Worm (Caenorhabditis elegans) whole organism, young adult: ENCODE results near the gene Y73C8B.5.

Experiments used
- F23B12.7 ChIP-seq: sonication (generic microtip); optimal IDR thresholded peaks from 2 replicates; lab custom pipeline; 2017; ENCODE audit warnings: missing genetic modification characterization, mild to moderate bottlenecking, missing compliant biosample characterization, antibody characterized with exemption, moderate library complexity; ENCODE audit not compliant: insufficient read depth
- F33H1.4 ChIP-seq: fragments of 200-800 bp; sonication (Bioruptor generic); IDR thresholded peaks from 2 replicates; pipeline ENCODE4 v1.3.6; 2022; ENCODE audit warnings: missing genetic modification reagents, missing genetic modification characterization, missing compliant biosample characterization
- F37B4.10 ChIP-seq: fragments of 200-800 bp; sonication (Bioruptor generic); IDR thresholded peaks from 2 replicates; pipeline ENCODE4 v1.3.6; 2022; ENCODE audit warnings: missing genetic modification characterization, missing compliant biosample characterization
- K12H6.12 ChIP-seq: fragments of 200-800 bp; sonication (Bioruptor generic); optimal IDR thresholded peaks from 2 replicates; lab custom pipeline; 2018; ENCODE audit warnings: mild to moderate bottlenecking, missing genetic modification characterization, missing compliant biosample characterization
- Y67H2A.10 ChIP-seq: fragments of 200-800 bp; sonication (Bioruptor generic); conservative IDR thresholded peaks from 2 replicates; pipeline ENCODE4 v1.3.6; 2022; ENCODE audit warnings: missing genetic modification reagents, missing genetic modification characterization, missing compliant biosample characterization
- Y95B8A.8 ChIP-seq: fragments of 200-800 bp; sonication (Bioruptor generic); IDR thresholded peaks from 2 replicates; pipeline ENCODE4 v1.3.6; 2022; ENCODE audit warnings: missing genetic modification reagents, missing genetic modification characterization, missing compliant biosample characterization
- ZK185.1 ChIP-seq: sonication (generic microtip); optimal IDR thresholded peaks from 2 replicates; lab custom pipeline; 2016; ENCODE audit warnings: mild to moderate bottlenecking, missing genetic modification characterization, missing compliant biosample characterization; ENCODE audit not compliant: poor library complexity, severe bottlenecking
- aptf-3 ChIP-seq: fragments of 200-800 bp; sonication (Bioruptor generic); IDR thresholded peaks from 2 replicates; pipeline ENCODE4 v1.3.6; 2022; ENCODE audit warnings: missing genetic modification characterization, missing compliant biosample characterization
- atf-7 ChIP-seq: sonication (generic microtip); optimal IDR thresholded peaks from 2 replicates; lab custom pipeline; 2017; ENCODE audit warnings: mild to moderate bottlenecking, missing genetic modification characterization, missing compliant biosample characterization
- athp-1 ChIP-seq: sonication (generic microtip); optimal IDR thresholded peaks from 2 replicates; lab custom pipeline; 2017; ENCODE audit warnings: mild to moderate bottlenecking, missing genetic modification characterization, missing compliant biosample characterization
- cebp-2 ChIP-seq: fragments of 200-800 bp; sonication (Bioruptor generic); IDR thresholded peaks from 2 replicates; pipeline ENCODE4 v1.3.6; 2022; ENCODE audit warnings: missing genetic modification characterization, missing compliant biosample characterization
- ceh-100 ChIP-seq: fragments of 200-800 bp; sonication (Bioruptor generic); IDR thresholded peaks from 2 replicates; pipeline ENCODE4 v1.3.6; 2022; ENCODE audit warnings: missing genetic modification reagents, missing genetic modification characterization, missing compliant biosample characterization
- dpff-1 ChIP-seq: sonication (generic microtip); optimal IDR thresholded peaks from 2 replicates; lab custom pipeline; 2017; ENCODE audit warnings: mild to moderate bottlenecking, missing genetic modification characterization, missing compliant biosample characterization
- dpl-1 ChIP-seq: fragments of 150-350 bp; optimal IDR thresholded peaks from 2 replicates; lab custom pipeline; 2014; ENCODE audit warnings: missing biosample characterization, missing genetic modification reagents, missing genetic modification characterization
- efl-1 ChIP-seq: fragments of 150-350 bp; optimal IDR thresholded peaks from 2 replicates; lab custom pipeline; 2014; ENCODE audit warnings: missing biosample characterization, missing genetic modification reagents, missing genetic modification characterization
- hmg-1.2 ChIP-seq: fragments of 200-800 bp; sonication (Bioruptor generic); IDR thresholded peaks from 2 replicates; pipeline ENCODE4 v1.3.6; 2022; ENCODE audit warnings: missing genetic modification reagents, missing genetic modification characterization, missing compliant biosample characterization
- hrde-1 ChIP-seq: sonication (generic microtip); optimal IDR thresholded peaks from 2 replicates; lab custom pipeline; 2016; ENCODE audit warnings: missing genetic modification characterization, mild to moderate bottlenecking, missing compliant biosample characterization, moderate library complexity, missing genotype, missing genetic modification reagents, borderline replicate concordance
- hsf-1 ChIP-seq: fragments of 200-800 bp; sonication (Bioruptor generic); IDR thresholded peaks from 2 replicates; pipeline ENCODE4 v1.3.6; 2022; ENCODE audit warnings: missing genetic modification reagents, missing genetic modification characterization, missing compliant biosample characterization
- lag-1 ChIP-seq: fragments of 200-800 bp; sonication (Bioruptor generic); IDR thresholded peaks from 2 replicates; pipeline ENCODE4 v1.3.6; 2022; ENCODE audit warnings: missing genetic modification reagents, missing genetic modification characterization, missing compliant biosample characterization
- lin-40 ChIP-seq: sonication (generic microtip); optimal IDR thresholded peaks from 2 replicates; lab custom pipeline; 2016; ENCODE audit warnings: missing genetic modification characterization, mild to moderate bottlenecking, missing compliant biosample characterization, missing genotype, missing genetic modification reagents
- lin-54 ChIP-seq: fragments of 200-800 bp; sonication (Bioruptor generic); optimal IDR thresholded peaks from 2 replicates; lab custom pipeline; 2018; ENCODE audit warnings: mild to moderate bottlenecking, missing genetic modification characterization, missing compliant biosample characterization
- lir-1 ChIP-seq: fragments of 200-800 bp; sonication (Bioruptor generic); conservative IDR thresholded peaks from 2 replicates; pipeline ENCODE4 v1.3.6; 2022; ENCODE audit warnings: missing genetic modification reagents, missing genetic modification characterization, missing compliant biosample characterization
- mcd-1 ChIP-seq: fragments of 200-800 bp; sonication (Bioruptor generic); IDR thresholded peaks from 2 replicates; pipeline ENCODE4 v1.3.6; 2022; ENCODE audit warnings: missing genetic modification reagents, missing genetic modification characterization, missing compliant biosample characterization
- mxl-1 ChIP-seq: sonication (generic microtip); optimal IDR thresholded peaks from 2 replicates; lab custom pipeline; 2016; ENCODE audit warnings: missing genetic modification characterization, missing compliant biosample characterization
- nfyb-1 ChIP-seq: fragments of 200-800 bp; sonication (Bioruptor generic); IDR thresholded peaks from 2 replicates; pipeline ENCODE4 v1.3.6; 2022; ENCODE audit warnings: missing genetic modification reagents, missing genetic modification characterization, missing compliant biosample characterization
- nhr-80 ChIP-seq: sonication (generic microtip); optimal IDR thresholded peaks from 2 replicates; lab custom pipeline; 2016; ENCODE audit warnings: missing genetic modification characterization, missing compliant biosample characterization
- rcor-1 ChIP-seq: fragments of 200-800 bp; sonication (Bioruptor generic); IDR thresholded peaks from 2 replicates; pipeline ENCODE4 v1.3.6; 2022; ENCODE audit warnings: missing genetic modification reagents, missing genetic modification characterization, missing compliant biosample characterization
- sea-2 ChIP-seq: fragments of 200-800 bp; sonication (Bioruptor generic); IDR thresholded peaks from 2 replicates; pipeline ENCODE4 v1.3.6; 2022; ENCODE audit warnings: missing genetic modification characterization, missing compliant biosample characterization
- sptf-2 ChIP-seq: fragments of 200-800 bp; sonication (Bioruptor generic); optimal IDR thresholded peaks from 2 replicates; lab custom pipeline; 2018; ENCODE audit warnings: mild to moderate bottlenecking, missing genetic modification characterization, missing compliant biosample characterization
- unc-130 ChIP-seq: sonication (generic microtip); optimal IDR thresholded peaks from 2 replicates; lab custom pipeline; 2016; ENCODE audit warnings: missing genetic modification reagents, missing genetic modification characterization, missing compliant biosample characterization
- ztf-22 ChIP-seq: fragments of 200-800 bp; sonication (Bioruptor generic); optimal IDR thresholded peaks from 2 replicates; lab custom pipeline; 2018; ENCODE audit warnings: mild to moderate bottlenecking, missing genetic modification characterization, moderate library complexity, missing compliant biosample characterization
- ztf-26 ChIP-seq: sonication (generic microtip); optimal IDR thresholded peaks from 2 replicates; lab custom pipeline; 2017; ENCODE audit warnings: missing genetic modification characterization, missing compliant biosample characterization
- ztf-28 ChIP-seq: fragments of 200-800 bp; sonication (Bioruptor generic); IDR thresholded peaks from 2 replicates; pipeline ENCODE4 v1.3.6; 2022; ENCODE audit warnings: missing genetic modification reagents, missing genetic modification characterization, missing compliant biosample characterization
- ztf-3 ChIP-seq: fragments of 200-800 bp; sonication (Bioruptor generic); optimal IDR thresholded peaks from 2 replicates; lab custom pipeline; 2018; ENCODE audit warnings: mild to moderate bottlenecking, missing genetic modification characterization, missing compliant biosample characterization

The Y73C8B.5 gene

DNA sequence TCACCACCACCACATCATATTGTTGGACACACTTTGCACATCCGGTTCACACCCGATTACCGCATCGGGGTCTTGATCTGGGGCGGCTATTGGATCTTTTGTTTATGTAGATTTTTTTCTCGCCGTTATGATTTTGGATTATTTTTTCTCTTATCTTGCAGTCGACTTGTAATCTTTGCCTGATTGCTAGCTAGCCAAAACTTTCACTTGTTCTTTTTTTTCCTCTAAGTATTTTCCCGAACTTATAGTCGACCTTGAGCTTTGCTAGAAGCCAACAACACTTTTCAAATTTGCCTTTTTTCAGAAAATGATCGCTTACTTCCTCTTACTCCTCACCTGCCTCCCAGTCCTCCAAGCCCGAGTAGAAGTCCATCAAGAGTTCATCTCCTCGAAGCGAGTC is 9.0 kb upstream of the Y73C8B.5 start, which contains the start of gene lag-2:
TSS of gene lag-2 (plus strand) at position 301 of the 400 bp plus-strand sequence.
- TF ChIP-seq efl-1 (GFP tag; lab: Kevin White, UChicago) (no peak), hrde-1 (tag; lab: Kevin White, UChicago) (no peak), K12H6.12 (tag; lab: Kevin White, UChicago) (no peak), hsf-1 (GFP tag; lab: Robert Waterston, UW) (no peak), sptf-2 (no peak), cebp-2 (GFP tag; lab: Robert Waterston, UW) (no peak), lir-1 (GFP tag; lab: Robert Waterston, UW) (no peak), F23B12.7 (tag; lab: Kevin White, UChicago) (no peak), mcd-1 (no peak), ztf-22 (GFP tag; lab: Kevin White, UChicago) (no peak), lin-54 (GFP tag; lab: Kevin White, UChicago) (no peak), Y67H2A.10 (GFP tag; lab: Robert Waterston, UW) (no peak), Y95B8A.8 (GFP tag; lab: Robert Waterston, UW) (no peak), unc-130 (GFP tag; lab: Kevin White, UChicago) (no peak), mxl-1 (no peak)
- TF ChIP-seq, all 124 proteins: peak for 0

- no peak for TF ChIP-seq unc-130 (GFP tag; lab: Kevin White, UChicago)
- peak; percentile 6 for TF ChIP-seq atf-7 (tag; lab: Kevin White, UChicago)
- no peak for TF ChIP-seq F33H1.4
- peak; percentile 28; the same call in 1 of the 2 replicates for TF ChIP-seq nfyb-1 (GFP tag; lab: Robert Waterston, UW)
- no peak for TF ChIP-seq lag-1 (GFP tag; lab: Robert Waterston, UW)
- TF ChIP-seq mcd-1, result peak; percentile 33; the same call in 1 of the 2 replicates
- no peak for TF ChIP-seq sea-2 (GFP tag; lab: Robert Waterston, UW)
- TF ChIP-seq nhr-80 (tag; lab: Kevin White, UChicago), result peak; percentile 52
- TF ChIP-seq lin-40 (tag; lab: Kevin White, UChicago), result peak; percentile 5
- TF ChIP-seq hmg-1.2 (GFP tag; lab: Robert Waterston, UW), result peak; percentile 89; the same call in 1 of the 2 replicates
- TF ChIP-seq rcor-1 (GFP tag; lab: Robert Waterston, UW), result no peak
Measured at ce11 chrV:3193091-3193608, 3.9 kb upstream of the Y73C8B.5 start, which contains the start of the genes Y73C8B.3 and Y73C8B.9. Gene Y73C8B.3, minus strand, starts transcription at chrV:3193237. Gene Y73C8B.9, plus strand, starts transcription at chrV:3193558.

DNA sequence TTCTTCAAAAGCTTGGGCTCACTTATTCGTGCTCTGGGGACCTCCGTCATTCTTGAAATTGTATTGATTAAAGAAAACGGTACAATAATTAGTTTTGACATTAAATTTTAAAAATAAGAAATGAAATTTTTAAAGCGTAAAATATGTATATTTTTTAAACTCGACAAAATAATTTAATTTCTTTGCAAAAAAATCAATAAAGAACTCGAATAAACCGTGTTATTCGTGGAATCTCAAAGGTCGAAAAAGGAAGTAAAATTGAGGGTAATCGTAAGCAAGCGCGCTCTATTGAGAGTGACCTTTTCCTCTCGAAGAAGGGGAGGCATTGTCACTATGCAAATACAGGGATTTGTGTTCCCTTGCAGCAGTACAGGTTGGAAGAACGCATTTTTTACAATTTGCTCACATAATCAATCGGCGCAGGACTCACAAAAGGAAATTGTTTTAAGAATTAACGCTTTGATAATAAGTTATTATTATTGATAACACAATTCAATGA is 2.1 kb upstream of the Y73C8B.5 start, which contains the start of gene Y73C8B.2:
TSS of gene Y73C8B.2 (minus strand) at position 51 of the 499 bp plus-strand sequence.
- TF ChIP-seq lin-54 (GFP tag; lab: Kevin White, UChicago), result no peak
- no peak for TF ChIP-seq F37B4.10 (GFP tag; lab: Robert Waterston, UW)
- TF ChIP-seq ceh-100 (GFP tag; lab: Robert Waterston, UW), result no peak
- no peak for TF ChIP-seq ztf-3 (GFP tag; lab: Kevin White, UChicago)
- TF ChIP-seq mcd-1, result peak; percentile 73
- TF ChIP-seq ztf-26 (tag; lab: Kevin White, UChicago), result no peak
- TF ChIP-seq lin-40 (tag; lab: Kevin White, UChicago), result no peak
- no peak for TF ChIP-seq athp-1 (tag; lab: Kevin White, UChicago)
- no peak for TF ChIP-seq aptf-3 (GFP tag; lab: Robert Waterston, UW)
- peak; percentile 8 for TF ChIP-seq nhr-80 (tag; lab: Kevin White, UChicago)
- TF ChIP-seq ZK185.1 (tag; lab: Kevin White, UChicago), result no peak
- TF ChIP-seq dpff-1 (tag; lab: Kevin White, UChicago), result no peak
- TF ChIP-seq ztf-28 (GFP tag; lab: Robert Waterston, UW), result no peak
- no peak for TF ChIP-seq dpl-1 (GFP tag; lab: Kevin White, UChicago)
